Worm (Caenorhabditis elegans) whole organism, young adult: Measurements from ENCODE around the gene F10G2.2.
"Not testable (repeated sequence)": the region's sequence is repeated elsewhere in the genome, so short reads cannot be mapped to it uniquely, and the experiment has no call there.

Experiments used
- B0336.3 ChIP-seq: fragments of 200-800 bp; sonication (Bioruptor generic); IDR thresholded peaks from 2 replicates; pipeline ENCODE4 v1.3.6; 2022; ENCODE audit warnings: missing genetic modification characterization, missing compliant biosample characterization
- C17E4.6 ChIP-seq: fragments of 200-800 bp; sonication (Bioruptor generic); IDR thresholded peaks from 2 replicates; pipeline ENCODE4 v1.3.6; 2022; ENCODE audit warnings: missing genetic modification reagents, missing genetic modification characterization, missing compliant biosample characterization
- F10E7.11 ChIP-seq: sonication (generic microtip); optimal IDR thresholded peaks from 2 replicates; lab custom pipeline; 2017; ENCODE audit warnings: mild to moderate bottlenecking, missing genetic modification characterization, moderate library complexity, missing compliant biosample characterization
- F23B12.7 ChIP-seq: sonication (generic microtip); optimal IDR thresholded peaks from 2 replicates; lab custom pipeline; 2017; ENCODE audit warnings: missing genetic modification characterization, mild to moderate bottlenecking, missing compliant biosample characterization, antibody characterized with exemption, moderate library complexity; ENCODE audit not compliant: insufficient read depth
- F52B5.7 ChIP-seq: sonication (generic microtip); optimal IDR thresholded peaks from 2 replicates; lab custom pipeline; 2016; ENCODE audit warnings: mild to moderate bottlenecking, missing genetic modification characterization, missing compliant biosample characterization
- F57A8.1 ChIP-seq: fragments of 200-800 bp; sonication (Bioruptor generic); optimal IDR thresholded peaks from 2 replicates; lab custom pipeline; 2018; ENCODE audit warnings: mild to moderate bottlenecking, missing genetic modification characterization, moderate library complexity, missing compliant biosample characterization
- Y53G8AR.9 ChIP-seq: fragments of 200-800 bp; sonication (Bioruptor generic); conservative IDR thresholded peaks from 2 replicates; pipeline ENCODE4 v1.3.6; 2022; ENCODE audit warnings: missing genetic modification reagents, missing genetic modification characterization, missing compliant biosample characterization
- Y56A3A.18 ChIP-seq: fragments of 200-800 bp; sonication (Bioruptor generic); IDR thresholded peaks from 2 replicates; pipeline ENCODE4 v1.3.6; 2022; ENCODE audit warnings: missing genetic modification reagents, missing genetic modification characterization, missing compliant biosample characterization
- Y95B8A.8 ChIP-seq: fragments of 200-800 bp; sonication (Bioruptor generic); IDR thresholded peaks from 2 replicates; pipeline ENCODE4 v1.3.6; 2022; ENCODE audit warnings: missing genetic modification reagents, missing genetic modification characterization, missing compliant biosample characterization
- akir-1 ChIP-seq: fragments of 200-800 bp; sonication (Bioruptor generic); optimal IDR thresholded peaks from 2 replicates; lab custom pipeline; 2018; ENCODE audit warnings: mild to moderate bottlenecking, missing genetic modification characterization, moderate library complexity, missing compliant biosample characterization
- aptf-3 ChIP-seq: fragments of 200-800 bp; sonication (Bioruptor generic); IDR thresholded peaks from 2 replicates; pipeline ENCODE4 v1.3.6; 2022; ENCODE audit warnings: missing genetic modification characterization, missing compliant biosample characterization
- athp-1 ChIP-seq: sonication (generic microtip); optimal IDR thresholded peaks from 2 replicates; lab custom pipeline; 2017; ENCODE audit warnings: mild to moderate bottlenecking, missing genetic modification characterization, missing compliant biosample characterization
- attf-6 ChIP-seq: fragments of 200-800 bp; sonication (Bioruptor generic); IDR thresholded peaks from 2 replicates; pipeline ENCODE4 v1.3.6; 2022; ENCODE audit warnings: missing genetic modification reagents, missing genetic modification characterization, missing compliant biosample characterization
- bed-2 ChIP-seq: fragments of 200-800 bp; sonication (Bioruptor generic); IDR thresholded peaks from 2 replicates; pipeline ENCODE4 v1.3.6; 2022; ENCODE audit warnings: missing genetic modification reagents, missing genetic modification characterization, missing compliant biosample characterization
- cebp-2 ChIP-seq: fragments of 200-800 bp; sonication (Bioruptor generic); IDR thresholded peaks from 2 replicates; pipeline ENCODE4 v1.3.6; 2022; ENCODE audit warnings: missing genetic modification characterization, missing compliant biosample characterization
- ceh-79 ChIP-seq: sonication (generic microtip); optimal IDR thresholded peaks from 2 replicates; lab custom pipeline; 2017; ENCODE audit warnings: mild to moderate bottlenecking, missing genetic modification characterization, missing compliant biosample characterization
- ceh-91 ChIP-seq: fragments of 200-800 bp; sonication (Bioruptor generic); IDR thresholded peaks from 2 replicates; pipeline ENCODE4 v1.3.6; 2022; ENCODE audit warnings: missing genetic modification reagents, missing genetic modification characterization, missing compliant biosample characterization
- ets-4 ChIP-seq: fragments of 200-800 bp; sonication (Bioruptor generic); optimal IDR thresholded peaks from 2 replicates; lab custom pipeline; 2018; ENCODE audit warnings: mild to moderate bottlenecking, missing genetic modification characterization, missing compliant biosample characterization
- gei-17 ChIP-seq: fragments of 200-800 bp; sonication (Bioruptor generic); optimal IDR thresholded peaks from 2 replicates; lab custom pipeline; 2018; ENCODE audit warnings: mild to moderate bottlenecking, missing genetic modification characterization, missing compliant biosample characterization
- hlh-12 ChIP-seq: sonication (generic microtip); optimal IDR thresholded peaks from 2 replicates; lab custom pipeline; 2016; ENCODE audit warnings: missing genetic modification characterization, missing compliant biosample characterization
- let-607 ChIP-seq, 2 experiments: fragments of 200-800 bp in 1 of 2; sonication (Bioruptor generic) in 1 of 2; sonication (generic microtip) in 1 of 2; optimal IDR thresholded peaks; 2 replicates each; lab custom pipeline; 2016 to 2018; ENCODE audit warnings: mild to moderate bottlenecking in 2 of 2, missing compliant biosample characterization in 2 of 2, missing genetic modification characterization in 2 of 2, moderate library complexity in 2 of 2, missing genotype in 1 of 2
- lsl-1 ChIP-seq: fragments of 200-800 bp; sonication (Bioruptor generic); optimal IDR thresholded peaks from 2 replicates; lab custom pipeline; 2018; ENCODE audit warnings: mild to moderate bottlenecking, missing genetic modification characterization, moderate library complexity, missing compliant biosample characterization
- madf-10 ChIP-seq: sonication (generic microtip); optimal IDR thresholded peaks from 2 replicates; lab custom pipeline; 2016; ENCODE audit warnings: mild to moderate bottlenecking, missing genetic modification characterization, missing compliant biosample characterization
- madf-3 ChIP-seq: fragments of 200-800 bp; sonication (Bioruptor generic); IDR thresholded peaks from 2 replicates; pipeline ENCODE4 v1.3.6; 2022; ENCODE audit warnings: missing genetic modification reagents, missing genetic modification characterization, missing compliant biosample characterization
- madf-6 ChIP-seq: fragments of 200-800 bp; sonication (Bioruptor generic); IDR thresholded peaks from 2 replicates; pipeline ENCODE4 v1.3.6; 2022; ENCODE audit warnings: missing genetic modification reagents, missing genetic modification characterization, missing compliant biosample characterization
- madf-8 ChIP-seq: fragments of 200-800 bp; sonication (Bioruptor generic); conservative IDR thresholded peaks from 2 replicates; pipeline ENCODE4 v1.3.6; 2022; ENCODE audit warnings: missing genetic modification reagents, missing genetic modification characterization, missing compliant biosample characterization
- mcd-1 ChIP-seq: fragments of 200-800 bp; sonication (Bioruptor generic); IDR thresholded peaks from 2 replicates; pipeline ENCODE4 v1.3.6; 2022; ENCODE audit warnings: missing genetic modification reagents, missing genetic modification characterization, missing compliant biosample characterization
- mes-4 ChIP-seq: sonication (generic microtip); optimal IDR thresholded peaks from 2 replicates; lab custom pipeline; 2016; ENCODE audit warnings: missing genotype, missing genetic modification characterization, missing compliant biosample characterization
- nfya-2 ChIP-seq: fragments of 200-800 bp; sonication (Bioruptor generic); IDR thresholded peaks from 2 replicates; pipeline ENCODE4 v1.3.6; 2022; ENCODE audit warnings: missing genetic modification reagents, missing genetic modification characterization, missing compliant biosample characterization
- nhr-90 ChIP-seq: sonication (generic microtip); optimal IDR thresholded peaks from 2 replicates; lab custom pipeline; 2016; ENCODE audit warnings: missing genotype, mild to moderate bottlenecking, missing genetic modification characterization, missing compliant biosample characterization
- pbrm-1 ChIP-seq: fragments of 200-800 bp; sonication (Bioruptor generic); IDR thresholded peaks from 2 replicates; pipeline ENCODE4 v1.3.6; 2022; ENCODE audit warnings: missing genetic modification reagents, missing genetic modification characterization, missing compliant biosample characterization
- rcor-1 ChIP-seq: fragments of 200-800 bp; sonication (Bioruptor generic); IDR thresholded peaks from 2 replicates; pipeline ENCODE4 v1.3.6; 2022; ENCODE audit warnings: missing genetic modification reagents, missing genetic modification characterization, missing compliant biosample characterization
- rec-8 ChIP-seq, 2 experiments: sonication (generic microtip); optimal IDR thresholded peaks; 2 replicates each; lab custom pipeline; 2016; ENCODE audit warnings: mild to moderate bottlenecking in 2 of 2, missing genetic modification characterization in 2 of 2, missing genetic modification reagents in 2 of 2, missing genotype in 2 of 2, missing biosample characterization in 1 of 2, missing compliant biosample characterization in 1 of 2, moderate library complexity in 1 of 2
- repo-1 ChIP-seq: sonication (generic microtip); optimal IDR thresholded peaks from 2 replicates; lab custom pipeline; 2017; ENCODE audit warnings: mild to moderate bottlenecking, missing genetic modification characterization, missing compliant biosample characterization
- snpc-1.1 ChIP-seq: sonication (generic microtip); optimal IDR thresholded peaks from 2 replicates; lab custom pipeline; 2017; ENCODE audit warnings: missing genetic modification characterization, mild to moderate bottlenecking, missing compliant biosample characterization, antibody characterized with exemption, moderate library complexity, missing genotype, missing genetic modification reagents; ENCODE audit not compliant: insufficient read depth
- snpc-1.3 ChIP-seq: sonication (generic microtip); optimal IDR thresholded peaks from 2 replicates; lab custom pipeline; 2017; ENCODE audit warnings: missing genetic modification characterization, mild to moderate bottlenecking, missing compliant biosample characterization, antibody characterized with exemption, moderate library complexity, missing genotype, missing genetic modification reagents; ENCODE audit not compliant: insufficient read depth
- unc-62 ChIP-seq: fragments of 150-350 bp; optimal IDR thresholded peaks from 2 replicates; lab custom pipeline; 2014; ENCODE audit warnings: missing biosample characterization, missing genetic modification reagents, missing genetic modification characterization
- xnd-1 ChIP-seq: sonication (generic microtip); optimal IDR thresholded peaks from 2 replicates; lab custom pipeline; 2016; ENCODE audit warnings: missing genotype, missing genetic modification reagents, missing genetic modification characterization, missing compliant biosample characterization
- ztf-18 ChIP-seq: sonication (generic microtip); optimal IDR thresholded peaks from 2 replicates; lab custom pipeline; 2016; ENCODE audit warnings: missing genotype, mild to moderate bottlenecking, missing genetic modification characterization, missing compliant biosample characterization

The F10G2.2 gene

DNA sequence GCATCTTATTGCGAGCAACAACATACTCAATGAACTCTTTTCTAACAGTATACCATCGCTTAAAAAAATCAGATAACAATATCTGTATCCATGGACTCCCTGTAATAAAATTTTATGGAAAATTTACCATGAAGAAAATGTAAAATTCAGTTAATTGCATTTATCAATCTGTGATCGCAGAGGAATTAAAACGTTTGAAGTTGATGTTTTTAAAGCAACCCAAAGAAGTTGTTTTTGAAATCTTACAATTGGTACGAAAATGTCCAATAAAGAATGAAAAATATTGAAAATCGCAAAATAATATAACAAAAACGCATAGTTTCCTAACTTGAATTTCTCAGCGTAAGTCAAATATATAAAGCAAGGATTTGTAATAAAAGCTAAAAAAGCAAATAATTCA is 33.7 kb upstream of the F10G2.2 start, which contains the start of gene srj-32:
Gene srj-32, minus strand, starts transcription at position 101 of the 400 bp plus-strand sequence.
- TF ChIP-seq Y53G8AR.9 (GFP tag; lab: Robert Waterston, UW): no peak
- no peak for TF ChIP-seq ceh-91 (GFP tag; lab: Robert Waterston, UW)
- TF ChIP-seq mcd-1 (GFP tag; lab: Robert Waterston, UW): no peak
- no peak for TF ChIP-seq unc-62
- TF ChIP-seq rcor-1 (GFP tag; lab: Robert Waterston, UW): no peak
- TF ChIP-seq madf-6 (GFP tag; lab: Robert Waterston, UW): no peak
- no peak for TF ChIP-seq madf-10
- no peak for TF ChIP-seq hlh-12 (tag; lab: Kevin White, UChicago)
- no peak for TF ChIP-seq xnd-1 (tag; lab: Kevin White, UChicago)
- TF ChIP-seq nhr-90 (tag; lab: Kevin White, UChicago): no peak
- TF ChIP-seq C17E4.6 (GFP tag; lab: Robert Waterston, UW): no peak
- TF ChIP-seq, all 124 proteins: peak for 0

DNA sequence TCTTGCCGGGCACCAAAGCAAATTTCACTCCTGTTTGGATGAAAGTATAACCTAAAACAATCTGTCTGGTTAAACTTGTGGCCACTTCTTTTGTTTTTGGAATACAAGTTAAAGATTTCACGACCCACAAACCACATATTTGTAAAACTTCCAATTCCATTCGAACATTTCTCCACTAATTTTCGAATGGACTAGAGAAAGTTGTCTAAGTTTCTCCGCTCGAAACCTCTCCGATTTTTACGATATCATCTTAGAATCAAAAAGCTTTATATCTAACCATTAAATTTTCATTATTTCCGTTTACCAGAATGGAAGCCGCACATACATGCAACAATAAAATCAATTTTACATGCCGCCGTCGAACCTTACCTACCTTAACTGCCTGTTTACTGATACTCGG is 32.5 kb upstream of the F10G2.2 start, which contains the start of gene F07G11.3:
Gene F07G11.3, plus strand, starts transcription at position 301 of the 400 bp plus-strand sequence.
- TF ChIP-seq Y95B8A.8 (GFP tag; lab: Robert Waterston, UW) (no peak), Y56A3A.18 (GFP tag; lab: Robert Waterston, UW) (no peak), akir-1 (GFP tag; lab: Kevin White, UChicago) (no peak), lsl-1 (GFP tag; lab: Kevin White, UChicago) (no peak)

DNA sequence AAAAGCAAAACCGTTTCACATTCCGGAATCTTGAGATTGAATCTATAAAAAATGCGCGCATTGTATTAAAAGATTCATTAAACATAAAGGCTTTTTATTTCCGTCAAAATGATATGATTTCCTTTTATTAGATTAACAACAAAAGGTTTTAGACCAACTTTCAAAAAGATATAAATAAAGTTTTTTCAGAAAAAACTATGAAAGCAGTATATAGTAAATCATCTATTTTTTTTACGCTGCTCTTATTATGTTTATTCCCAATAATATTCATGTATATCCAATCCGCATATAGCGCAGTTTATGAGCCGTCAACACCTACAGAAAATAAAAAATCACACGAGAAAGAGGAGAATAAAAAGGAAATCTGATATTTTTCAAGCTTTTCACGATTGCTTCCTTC is 26.5 kb upstream of the F10G2.2 start, which contains the start of gene F07G11.2:
Gene F07G11.2, plus strand, starts transcription at position 301 of the 400 bp plus-strand sequence.
- not testable (repeated sequence) for TF ChIP-seq snpc-1.1 (tag; lab: Kevin White, UChicago); aptf-3 (GFP tag; lab: Robert Waterston, UW); F10E7.11 (tag; lab: Kevin White, UChicago)

DNA sequence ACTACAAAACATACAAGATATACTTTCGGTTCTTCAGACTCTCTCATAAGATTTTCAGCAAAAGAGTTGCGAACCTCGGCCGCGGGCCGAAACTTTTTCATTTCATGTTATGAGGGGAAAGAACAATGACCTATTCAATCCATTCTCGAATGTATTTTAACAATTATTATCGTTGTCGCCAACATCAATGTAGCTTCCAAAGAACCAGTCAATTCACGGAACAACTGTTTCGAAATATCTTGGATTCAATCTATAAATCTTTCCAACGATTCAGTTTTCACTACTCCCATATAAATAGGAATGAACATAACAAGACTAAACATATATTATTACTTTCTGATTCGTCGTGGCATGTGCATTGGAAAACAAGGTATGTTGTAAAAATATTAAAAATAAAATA is 23.9 kb upstream of the F10G2.2 start, which contains the start of gene F07G11.1:
Gene F07G11.1, plus strand, starts transcription at position 301 of the 400 bp plus-strand sequence.
- no peak for TF ChIP-seq let-607 (tag; optimal IDR thresholded peaks at IDR 0.05; lab: Kevin White, UChicago)
- no peak for TF ChIP-seq ceh-79 (tag; lab: Kevin White, UChicago)
- no peak for TF ChIP-seq Y53G8AR.9 (GFP tag; lab: Robert Waterston, UW)
- TF ChIP-seq akir-1 (GFP tag; lab: Kevin White, UChicago): no peak
- no peak for TF ChIP-seq athp-1 (tag; lab: Kevin White, UChicago)

DNA sequence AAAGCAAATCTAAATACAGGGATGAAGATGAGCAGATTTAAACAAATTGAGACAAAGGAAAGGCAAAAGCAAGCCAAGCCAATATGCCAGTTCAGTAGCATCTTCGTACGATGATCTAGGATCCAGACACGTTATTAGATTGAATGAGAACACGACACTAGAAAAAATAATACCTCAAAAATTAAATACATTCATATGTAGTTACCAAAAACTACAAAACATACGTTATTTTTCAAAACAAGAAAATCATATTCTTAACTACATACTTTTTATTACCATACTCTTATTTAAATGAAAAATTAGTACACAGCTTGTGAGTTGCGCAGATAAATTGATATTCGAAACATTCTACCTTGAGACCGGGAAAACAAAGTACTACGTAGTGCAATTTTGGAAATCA is 17.7 kb upstream of the F10G2.2 start, which contains the start of gene srx-6:
Gene srx-6, minus strand, starts transcription at position 101 of the 400 bp plus-strand sequence.
- TF ChIP-seq madf-8 (GFP tag; lab: Robert Waterston, UW): no peak
- TF ChIP-seq attf-6 (GFP tag; lab: Robert Waterston, UW): no peak
- no peak for TF ChIP-seq gei-17 (GFP tag; lab: Kevin White, UChicago)
- TF ChIP-seq rec-8 (tag; optimal IDR thresholded peaks at IDR 0.05; lab: Kevin White, UChicago): no peak
- TF ChIP-seq madf-3: no peak
- no peak for TF ChIP-seq nfya-2 (GFP tag; lab: Robert Waterston, UW)
- TF ChIP-seq repo-1 (tag; lab: Kevin White, UChicago): no peak
- no peak for TF ChIP-seq ets-4 (GFP tag; lab: Kevin White, UChicago)
- TF ChIP-seq F57A8.1 (GFP tag; lab: Kevin White, UChicago): no peak
- no peak for TF ChIP-seq mes-4 (tag; lab: Kevin White, UChicago)
- TF ChIP-seq pbrm-1 (GFP tag; lab: Robert Waterston, UW): no peak
- TF ChIP-seq ztf-18 (tag; lab: Kevin White, UChicago): no peak
- no peak for TF ChIP-seq cebp-2 (GFP tag; lab: Robert Waterston, UW)
- TF ChIP-seq B0336.3: no peak
- no peak for TF ChIP-seq bed-2 (GFP tag; lab: Robert Waterston, UW)
- no peak for TF ChIP-seq hlh-12 (tag; lab: Kevin White, UChicago)
- TF ChIP-seq F23B12.7 (tag; lab: Kevin White, UChicago): no peak
- TF ChIP-seq akir-1 (GFP tag; lab: Kevin White, UChicago): no peak
- no peak for TF ChIP-seq F52B5.7
- no peak for TF ChIP-seq snpc-1.3 (tag; lab: Kevin White, UChicago)
